Worm (Caenorhabditis elegans) whole organism, L2 larva: ENCODE results near the gene cho-1.

Source experiments
- R02D3.7 ChIP-seq: fragments of 150-350 bp; optimal IDR thresholded peaks from 2 replicates; lab custom pipeline; 2014; ENCODE audit warnings: missing biosample characterization, missing genetic modification characterization
- elt-1 ChIP-seq: fragments of 150-350 bp; optimal IDR thresholded peaks from 2 replicates; lab custom pipeline; 2014; ENCODE audit warnings: missing biosample characterization, missing genetic modification characterization
- lin-11 ChIP-seq: fragments of 150-350 bp; sonication (generic microtip); optimal IDR thresholded peaks from 2 replicates; lab custom pipeline; 2014; ENCODE audit warnings: missing biosample characterization, missing genetic modification characterization, inconsistent platforms, mixed read lengths
- skn-1 ChIP-seq: sonication (generic microtip); optimal IDR thresholded peaks from 2 replicates; lab custom pipeline; 2017; ENCODE audit warnings: missing biosample characterization, missing genetic modification characterization
- unc-62 ChIP-seq: fragments of 150-350 bp; optimal IDR thresholded peaks from 2 replicates; lab custom pipeline; 2014; ENCODE audit warnings: missing biosample characterization, missing genetic modification reagents, missing genetic modification characterization

DNA sequence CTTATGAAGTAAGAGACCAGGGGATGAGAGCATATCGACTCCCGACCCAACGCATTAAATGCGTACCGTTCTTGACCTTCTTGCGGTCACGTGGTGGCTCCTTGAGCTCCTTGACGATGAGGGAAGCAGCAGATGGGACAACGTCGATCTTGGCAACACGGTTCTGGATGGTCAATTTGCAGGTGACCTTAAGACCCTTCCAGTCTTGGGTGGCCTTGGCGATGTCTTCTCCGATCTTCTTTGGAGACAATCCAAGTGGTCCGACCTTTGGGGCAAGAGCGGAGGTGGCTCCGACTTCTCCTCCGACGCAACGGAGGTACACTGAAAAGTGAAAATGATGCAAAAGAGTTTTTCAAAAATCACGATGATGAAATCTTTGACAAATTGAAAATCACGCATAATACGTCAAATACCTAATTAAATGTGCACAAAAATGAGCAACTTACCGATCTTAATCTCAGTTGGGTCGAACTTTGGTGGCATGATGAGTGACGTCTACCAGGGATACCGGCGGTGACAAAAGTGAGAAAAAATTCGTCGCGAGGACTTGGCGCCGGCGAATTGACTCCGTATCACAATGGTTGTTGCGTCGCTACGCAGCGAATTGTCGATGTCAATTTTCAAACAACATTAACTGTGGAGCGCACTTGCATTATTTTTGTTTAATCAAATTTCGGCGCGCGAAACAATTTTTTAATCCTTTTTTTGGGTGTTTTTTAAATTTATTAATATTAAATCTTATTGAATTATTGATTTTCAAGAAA is 25.9 kb upstream of the cho-1 start, which contains the start of gene rpl-12:
- TF ChIP-seq unc-62 (peak; percentile 78), elt-1 (peak; percentile 23), lin-11 (tag; lab: Kevin White, UChicago) (peak; percentile 99), R02D3.7 (tag; lab: Kevin White, UChicago) (peak; percentile 76), skn-1 (tag; lab: Kevin White, UChicago) (peak; percentile 88)
